Worm (Caenorhabditis elegans): ENCODE results near the gene tmc-1.

Gene tmc-1

DNA sequence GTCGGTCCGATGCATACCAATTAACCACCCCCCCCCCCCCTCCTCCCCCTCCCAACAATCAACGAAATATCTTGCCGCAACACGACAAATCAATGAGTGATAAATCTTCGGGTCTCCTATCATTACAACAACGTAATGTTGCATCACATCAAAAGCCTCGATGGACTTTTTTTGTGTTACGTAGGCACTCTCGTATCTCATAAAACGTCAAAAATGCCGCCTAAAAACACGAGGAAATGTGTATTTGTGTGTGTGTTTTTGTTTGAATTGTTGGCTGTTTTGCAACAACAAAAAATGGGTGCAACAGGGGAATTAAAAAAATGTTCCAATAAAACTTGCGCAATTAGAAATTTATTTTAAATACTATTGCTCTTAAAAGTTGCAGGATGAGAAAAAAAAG is 5.2 kb downstream of the tmc-1 start:
- TF ChIP-seq skn-1 (tag; optimal IDR thresholded peaks at IDR 0.05) (no peak), lin-29 (GFP tag; IDR thresholded peaks at IDR 0.05) (no peak), Y5F2A.4 (GFP tag; optimal IDR thresholded peaks at IDR 0.05) (no peak), ceh-32 (tag; optimal IDR thresholded peaks at IDR 0.05; ENCODE audit: poor library complexity) (no peak), F49E8.2 (tag; optimal IDR thresholded peaks at IDR 0.05; ENCODE audit: borderline replicate concordance) (no peak), pqm-1 (tag; optimal IDR thresholded peaks at IDR 0.05) (no peak), spr-3 (GFP tag; optimal IDR thresholded peaks at IDR 0.05) (no peak), nhr-10 (tag; optimal IDR thresholded peaks at IDR 0.05) (no peak), cey-2 (tag; optimal IDR thresholded peaks at IDR 0.05; ENCODE audit: borderline replicate concordance, insufficient read depth) (no peak), daf-8 (GFP tag; IDR thresholded peaks at IDR 0.05) (no peak), lin-38 (GFP tag; IDR thresholded peaks at IDR 0.05) (no peak), zfp-3 (GFP tag; conservative IDR thresholded peaks at IDR 0.05) (no peak), D1046.2 (GFP tag; IDR thresholded peaks at IDR 0.05) (no peak), spr-1 (tag; optimal IDR thresholded peaks at IDR 0.05) (no peak), ama-1 (optimal IDR thresholded peaks at IDR 0.05) (no peak), ceh-82 (tag; optimal IDR thresholded peaks at IDR 0.05) (no peak), gei-8 (GFP tag; optimal IDR thresholded peaks at IDR 0.05) (no peak)

DNA sequence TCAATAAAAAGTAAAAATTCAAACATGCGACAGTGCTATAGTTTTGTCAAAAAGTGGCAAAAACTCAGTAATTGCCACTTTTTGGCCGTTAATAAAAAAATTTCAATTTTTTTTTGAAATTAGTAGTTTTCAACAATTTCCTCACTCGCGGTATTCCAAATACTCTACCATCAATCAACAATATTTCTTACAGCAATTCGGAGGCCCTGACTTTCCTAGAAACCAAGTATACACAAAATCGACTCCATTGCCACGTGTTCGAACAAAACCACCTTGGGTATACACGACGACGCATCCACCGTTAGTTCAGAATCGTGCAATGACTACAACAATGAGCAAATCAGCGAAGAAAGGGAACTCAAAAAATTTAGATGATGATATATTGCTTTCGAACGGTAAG is 9.6 kb downstream of the tmc-1 start:
- TF ChIP-seq skn-1 (tag; optimal IDR thresholded peaks at IDR 0.05) (no peak), ceh-28 (tag; optimal IDR thresholded peaks at IDR 0.05) (no peak), dpl-1 (GFP tag; optimal IDR thresholded peaks at IDR 0.05) (no peak), rbr-2 (tag; optimal IDR thresholded peaks at IDR 0.05) (no peak), unc-62 (GFP tag; optimal IDR thresholded peaks at IDR 0.05 in 1 of 2) (peak in 1 of 2 experiments; percentile 97), unc-62 (tag; optimal IDR thresholded peaks at IDR 0.05) (no peak), mxl-3 (GFP tag; optimal IDR thresholded peaks at IDR 0.05) (no peak), F44E2.7 (GFP tag; IDR thresholded peaks at IDR 0.05) (no peak)

DNA sequence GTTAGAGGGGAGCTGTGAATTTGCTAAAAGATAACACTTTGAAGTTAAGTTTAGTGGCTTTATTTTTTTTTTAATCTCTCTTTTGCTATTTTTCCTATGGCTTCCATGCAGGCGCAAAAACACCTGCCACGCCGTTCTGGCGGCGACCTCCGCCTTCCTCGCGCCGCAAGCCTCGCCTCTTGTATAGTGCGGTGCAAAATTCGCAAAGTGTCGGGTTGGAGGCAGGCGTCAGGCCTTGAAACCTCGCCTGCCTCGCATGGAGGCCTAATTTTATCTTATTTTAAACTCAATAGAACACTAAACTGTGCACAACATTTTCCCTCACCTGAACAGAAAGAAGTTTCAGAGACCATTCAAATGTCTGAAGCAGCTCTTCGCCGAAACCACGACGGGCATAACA is 10.0 kb downstream of the tmc-1 start:
- peak; percentile 72 for TF ChIP-seq set-16 (GFP tag; IDR thresholded peaks at IDR 0.05)
- no peak for TF ChIP-seq zag-1 (tag; optimal IDR thresholded peaks at IDR 0.05)

DNA sequence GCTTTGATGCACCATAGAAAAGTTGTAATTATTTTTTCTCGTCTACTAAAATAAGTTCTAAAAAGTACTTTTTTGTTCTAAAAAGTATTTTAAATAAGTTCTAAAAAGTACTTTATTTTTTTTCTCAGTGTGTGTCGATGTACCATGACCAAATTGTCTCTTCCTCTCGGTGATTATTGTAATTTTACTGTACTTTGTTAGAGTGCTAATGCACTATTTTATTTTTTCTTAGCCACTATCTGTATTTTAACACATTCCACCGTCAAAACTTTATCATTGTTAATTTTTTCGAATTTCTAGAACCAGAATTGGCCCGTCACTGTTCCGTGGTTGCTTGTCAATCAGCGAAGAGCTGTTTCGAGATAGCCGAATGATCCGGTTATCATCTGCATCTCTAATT is 18.0 kb downstream of the tmc-1 start, which contains the start of gene hot-8:
Gene hot-8 (plus strand): TSS at position 301 of the 400 bp plus-strand sequence.
- no peak for TF ChIP-seq lin-15B (tag; optimal IDR thresholded peaks at IDR 0.05)
- TF ChIP-seq ceh-62 (tag; optimal IDR thresholded peaks at IDR 0.05), result no peak
- TF ChIP-seq egl-43 (GFP tag; IDR thresholded peaks at IDR 0.05), result no peak
- no peak for TF ChIP-seq Y48G9A.11 (GFP tag; IDR thresholded peaks at IDR 0.05)
- no peak for TF ChIP-seq fkh-10 (GFP tag; optimal IDR thresholded peaks at IDR 0.05)
- TF ChIP-seq aha-1 (tag), result peak; percentile 67
- no peak for TF ChIP-seq dmd-9 (GFP tag; IDR thresholded peaks at IDR 0.05)
- TF ChIP-seq rbr-2 (tag; optimal IDR thresholded peaks at IDR 0.05), result no peak

DNA sequence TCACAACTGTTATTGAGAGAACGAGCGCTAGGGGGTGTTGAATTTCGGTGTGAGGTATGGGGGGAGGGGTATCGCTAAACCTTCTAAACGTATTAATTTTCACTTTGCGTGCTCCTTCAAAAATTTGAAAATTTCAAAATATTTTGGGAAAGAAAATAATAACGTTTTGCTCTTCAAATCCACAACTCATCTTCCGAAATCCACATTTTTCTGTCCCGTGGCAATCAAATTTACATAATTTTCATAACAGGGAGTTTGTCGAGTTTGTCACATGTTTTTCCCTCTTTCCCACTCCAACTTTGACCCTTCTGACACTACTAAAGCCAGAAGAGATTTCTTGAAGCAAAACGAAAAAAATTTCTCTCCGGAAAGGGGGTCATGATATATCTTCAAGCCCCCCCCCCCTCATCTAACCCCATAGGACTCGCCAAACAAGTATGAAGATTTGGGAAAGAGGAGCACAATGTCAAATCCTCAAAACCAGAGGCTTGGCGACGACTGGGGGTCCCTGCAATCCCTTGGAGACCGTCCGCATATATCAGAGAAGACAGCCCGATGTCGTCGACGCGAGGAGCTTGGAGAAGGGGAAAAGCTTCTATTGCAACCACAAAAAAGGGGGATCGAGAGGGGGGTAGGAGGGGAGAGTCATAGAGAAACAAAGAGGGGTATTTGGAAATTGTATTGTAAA is 19.4 kb downstream of the tmc-1 start:
- TF ChIP-seq Y48G9A.11 (GFP tag; IDR thresholded peaks at IDR 0.05) (no peak), ceh-20 (GFP tag; IDR thresholded peaks at IDR 0.05) (no peak), egl-43 (GFP tag; IDR thresholded peaks at IDR 0.05) (peak; percentile 55; the same call in 1 of the 2 replicates), aha-1 (tag) (peak; percentile 24), daf-8 (GFP tag; IDR thresholded peaks at IDR 0.05) (no peak), daf-19 (GFP tag; conservative IDR thresholded peaks at IDR 0.05) (no peak), set-16 (GFP tag; IDR thresholded peaks at IDR 0.05) (peak; percentile 48), dmd-9 (GFP tag; IDR thresholded peaks at IDR 0.05) (no peak)

All from whole organism, L4 larva.